Worm (Caenorhabditis elegans) whole organism, L4 larva: ENCODE results near the gene gnrr-2.

Experiments used
- F44E2.7 ChIP-seq: fragments of 200-800 bp; sonication (Bioruptor generic); IDR thresholded peaks from 2 replicates; pipeline ENCODE4 v2.1.2; 2022; ENCODE audit warnings: missing genetic modification characterization, missing compliant biosample characterization
- aha-1 ChIP-seq: fragments of 150-350 bp; peaks from one replicate; lab custom pipeline; 2014; ENCODE audit warnings: missing biosample characterization, missing genetic modification characterization
- aly-2 ChIP-seq: sonication (generic microtip); optimal IDR thresholded peaks from 2 replicates; lab custom pipeline; 2018; ENCODE audit warnings: missing biosample characterization, missing genetic modification characterization
- ceh-20 ChIP-seq: fragments of 200-800 bp; sonication (Bioruptor generic); IDR thresholded peaks from 2 replicates; pipeline ENCODE4 v1.3.6; 2022; ENCODE audit warnings: missing genetic modification reagents, missing genetic modification characterization, missing compliant biosample characterization
- ceh-44 ChIP-seq: fragments of 200-800 bp; sonication (Bioruptor generic); IDR thresholded peaks from 2 replicates; pipeline ENCODE4 v1.3.6; 2022; ENCODE audit warnings: missing genetic modification reagents, missing genetic modification characterization, missing compliant biosample characterization
- cey-2 ChIP-seq: sonication (generic microtip); optimal IDR thresholded peaks from 3 replicates; lab custom pipeline; 2017; ENCODE audit warnings: missing genetic modification characterization, mild to moderate bottlenecking, missing compliant biosample characterization, antibody characterized with exemption, borderline replicate concordance; ENCODE audit not compliant: insufficient read depth
- daf-16 ChIP-seq, 3 experiments: sonication (generic microtip); optimal IDR thresholded peaks; 2 replicates each; lab custom pipeline; 2016 to 2017; ENCODE audit warnings: missing genetic modification characterization in 3 of 3, missing genetic modification reagents in 3 of 3, mild to moderate bottlenecking in 2 of 3, missing compliant biosample characterization in 2 of 3, missing biosample characterization in 1 of 3, moderate library complexity in 1 of 3
- dmd-6 ChIP-seq: fragments of 200-800 bp; sonication (Bioruptor generic); IDR thresholded peaks from 2 replicates; pipeline ENCODE4 v1.3.6; 2022; ENCODE audit warnings: missing genetic modification reagents, missing genetic modification characterization, missing compliant biosample characterization
- egl-27 ChIP-seq: sonication (generic microtip); optimal IDR thresholded peaks from 3 replicates; lab custom pipeline; 2017; ENCODE audit warnings: missing biosample characterization, missing genetic modification reagents, missing genetic modification characterization
- jun-1 ChIP-seq: fragments of 150-350 bp; optimal IDR thresholded peaks from 2 replicates; lab custom pipeline; 2014; ENCODE audit warnings: missing biosample characterization, missing genetic modification reagents, missing genetic modification characterization
- lin-29 ChIP-seq: fragments of 200-800 bp; sonication (Bioruptor generic); IDR thresholded peaks from 2 replicates; pipeline ENCODE4 v1.3.6; 2022; ENCODE audit warnings: missing genetic modification reagents, missing genetic modification characterization, missing compliant biosample characterization
- lsy-2 ChIP-seq, 2 experiments: fragments of 150-350 bp in 1 of 2; sonication (generic microtip) in 1 of 2; optimal IDR thresholded peaks; 2 replicates each; lab custom pipeline; 2014 to 2017; ENCODE audit warnings: missing biosample characterization in 2 of 2, missing genetic modification characterization in 2 of 2
- madf-5 ChIP-seq, 2 experiments: fragments of 200-800 bp; sonication (Bioruptor generic); IDR thresholded peaks; 2 replicates each; pipeline ENCODE4 v1.3.6; 2022; ENCODE audit warnings: missing compliant biosample characterization in 2 of 2, missing genetic modification characterization in 2 of 2
- mdl-1 ChIP-seq, 2 experiments: fragments of 150-350 bp in 1 of 2; sonication (generic microtip) in 1 of 2; optimal IDR thresholded peaks; 2 replicates each; lab custom pipeline; 2014 to 2017; ENCODE audit warnings: missing biosample characterization in 2 of 2, missing genetic modification characterization in 2 of 2
- nhr-10 ChIP-seq: fragments of 150-350 bp; optimal IDR thresholded peaks from 2 replicates; lab custom pipeline; 2014; ENCODE audit warnings: missing biosample characterization, missing genetic modification characterization
- nhr-237 ChIP-seq: sonication (generic microtip); optimal IDR thresholded peaks from 2 replicates; lab custom pipeline; 2017; ENCODE audit warnings: missing biosample characterization, missing genetic modification characterization
- nhr-25 ChIP-seq: sonication (generic microtip); optimal IDR thresholded peaks from 2 replicates; lab custom pipeline; 2017; ENCODE audit warnings: missing genetic modification characterization, mild to moderate bottlenecking, missing compliant biosample characterization, antibody characterized with exemption, moderate library complexity, borderline replicate concordance; ENCODE audit not compliant: insufficient read depth
- nhr-28 ChIP-seq: fragments of 150-350 bp; optimal IDR thresholded peaks from 2 replicates; lab custom pipeline; 2014; ENCODE audit warnings: missing biosample characterization, missing genetic modification characterization
- nhr-76 ChIP-seq: fragments of 150-350 bp; optimal IDR thresholded peaks from 2 replicates; lab custom pipeline; 2014; ENCODE audit warnings: missing biosample characterization, missing genetic modification characterization
- pha-4 ChIP-seq, 2 experiments: fragments of 150-350 bp in 1 of 2; fragments of 200-800 bp in 1 of 2; sonication (Bioruptor generic) in 1 of 2; IDR thresholded peaks in 1 of 2; optimal IDR thresholded peaks in 1 of 2; 2 replicates each; pipeline versions ENCODE4 v1.3.6 to Lab custom; 2014 to 2022; ENCODE audit warnings: missing genetic modification characterization in 2 of 2, missing genetic modification reagents in 2 of 2, missing biosample characterization in 1 of 2, missing compliant biosample characterization in 1 of 2
- pqm-1 ChIP-seq: sonication (generic microtip); optimal IDR thresholded peaks from 2 replicates; lab custom pipeline; 2017; ENCODE audit warnings: missing biosample characterization, missing genetic modification characterization
- rbr-2 ChIP-seq: sonication (generic microtip); optimal IDR thresholded peaks from 2 replicates; lab custom pipeline; 2016; ENCODE audit warnings: missing genotype, missing genetic modification characterization, missing compliant biosample characterization
- spr-1 ChIP-seq: sonication (generic microtip); optimal IDR thresholded peaks from 2 replicates; lab custom pipeline; 2016; ENCODE audit warnings: mild to moderate bottlenecking, missing genetic modification characterization, missing compliant biosample characterization
- spr-3 ChIP-seq: fragments of 200-800 bp; sonication (Bioruptor generic); optimal IDR thresholded peaks from 2 replicates; lab custom pipeline; 2018; ENCODE audit warnings: mild to moderate bottlenecking, missing genetic modification characterization, missing compliant biosample characterization
- tra-1 ChIP-seq: fragments of 200-800 bp; sonication (Bioruptor generic); IDR thresholded peaks from 2 replicates; pipeline ENCODE4 v1.3.6; 2022; ENCODE audit warnings: missing genetic modification reagents, missing genetic modification characterization, missing compliant biosample characterization
- unc-130 ChIP-seq: sonication (generic microtip); optimal IDR thresholded peaks from 2 replicates; lab custom pipeline; 2016; ENCODE audit warnings: missing genetic modification reagents, missing genetic modification characterization, missing compliant biosample characterization
- unc-62 ChIP-seq, 3 experiments: fragments of 150-350 bp in 1 of 3; sonication (generic microtip); optimal IDR thresholded peaks in 2 of 3; peaks in 1 of 3; 1 replicate in 1 of 3; 2 replicates in 2 of 3; lab custom pipeline; 2014 to 2017; ENCODE audit warnings: missing biosample characterization in 3 of 3, missing genetic modification characterization in 3 of 3, missing genetic modification reagents in 3 of 3, missing genotype in 1 of 3
- vab-7 ChIP-seq: fragments of 200-800 bp; sonication (Bioruptor generic); IDR thresholded peaks from 2 replicates; pipeline ENCODE4 v1.3.6; 2022; ENCODE audit warnings: missing genetic modification reagents, missing genetic modification characterization, missing compliant biosample characterization
- zag-1 ChIP-seq: fragments of 150-350 bp; optimal IDR thresholded peaks from 2 replicates; lab custom pipeline; 2014; ENCODE audit warnings: missing biosample characterization, missing genetic modification characterization
- zfp-3 ChIP-seq: fragments of 200-800 bp; sonication (Bioruptor generic); conservative IDR thresholded peaks from 2 replicates; pipeline ENCODE4 v1.3.6; 2022; ENCODE audit warnings: missing genetic modification reagents, missing genetic modification characterization, missing compliant biosample characterization

The gnrr-2 gene

ce11 chrV:14368272-14369052, 40.4 kb upstream of the gnrr-2 start (continued):
- no peak for TF ChIP-seq madf-5 (GFP tag; IDR thresholded peaks at IDR 0.05; lab: Robert Waterston, UW)
- 0 out of 2 replicates have a peak, but pooled peaks have one; percentile 18 for TF ChIP-seq lin-29 (GFP tag; lab: Robert Waterston, UW)
- no peak for TF ChIP-seq nhr-237 (tag; lab: Kevin White, UChicago)
- peak; percentile 95 for TF ChIP-seq pqm-1
- no peak for TF ChIP-seq daf-16 (GFP tag; optimal IDR thresholded peaks at IDR 0.05; lab: Kevin White, UChicago)
- peak; percentile 65 for TF ChIP-seq daf-16 (tag; optimal IDR thresholded peaks at IDR 0.05; lab: Kevin White, UChicago)
- peak; percentile 74 for TF ChIP-seq cey-2 (tag; lab: Kevin White, UChicago)
- TF ChIP-seq dmd-6 (GFP tag; lab: Robert Waterston, UW): peak; percentile 66
- TF ChIP-seq egl-27 (tag; lab: Kevin White, UChicago): no peak
- peak; percentile 58 for TF ChIP-seq rbr-2 (tag; lab: Kevin White, UChicago)
- no peak for TF ChIP-seq aly-2 (tag; lab: Kevin White, UChicago)
- no peak for TF ChIP-seq nhr-76
- no peak for TF ChIP-seq nhr-10 (tag; lab: Kevin White, UChicago)
- TF ChIP-seq jun-1 (tag; lab: Kevin White, UChicago): no peak

- TF ChIP-seq ceh-20: peak; percentile 78
- TF ChIP-seq spr-1: no peak
- TF ChIP-seq rbr-2 (tag; lab: Kevin White, UChicago): peak; percentile 22
- peak in 1 of 2 experiments; percentile 98 for TF ChIP-seq unc-62 (GFP tag; optimal IDR thresholded peaks at IDR 0.05 in 1 of 2; lab: Kevin White, UChicago)
- TF ChIP-seq unc-62 (tag; optimal IDR thresholded peaks at IDR 0.05; lab: Kevin White, UChicago): no peak
- TF ChIP-seq tra-1 (GFP tag; lab: Robert Waterston, UW): peak; percentile 43; the same call in 1 of the 2 replicates
- no peak for TF ChIP-seq unc-130 (GFP tag; lab: Kevin White, UChicago)
- TF ChIP-seq lsy-2 (tag; optimal IDR thresholded peaks at IDR 0.05; lab: Kevin White, UChicago): peak in 1 of 2 experiments; percentile 32
- TF ChIP-seq vab-7: 0 out of 2 replicates have a peak, but pooled peaks have one; percentile 25
- TF ChIP-seq, all 104 proteins: peak for 6
Measured at ce11 chrV:14369412-14369811, 39.5 kb upstream of the gnrr-2 start.

ce11 chrV:14372774-14373173, 36.1 kb upstream of the gnrr-2 start, which contains the start of gene unc-39:
TSS of gene unc-39 (plus strand) at chrV:14373074.
- TF ChIP-seq spr-1: no peak
- no peak for TF ChIP-seq spr-3
- TF ChIP-seq zfp-3 (GFP tag; lab: Robert Waterston, UW): no peak
- TF ChIP-seq ceh-44 (GFP tag; lab: Robert Waterston, UW): no peak
- no peak for TF ChIP-seq aha-1 (tag; lab: Kevin White, UChicago)

- TF ChIP-seq unc-62 (GFP tag; optimal IDR thresholded peaks at IDR 0.05 in 1 of 2; lab: Kevin White, UChicago) (peak in 1 of 2 experiments; percentile 77), unc-62 (tag; optimal IDR thresholded peaks at IDR 0.05; lab: Kevin White, UChicago) (no peak), vab-7 (no peak)
Measured at ce11 chrV:14378052-14378451, 30.8 kb upstream of the gnrr-2 start.

ce11 chrV:14378986-14379385, 29.9 kb upstream of the gnrr-2 start, which contains the start of gene npr-43:
TSS of gene npr-43 (minus strand) at chrV:14379086.
- TF ChIP-seq dmd-6 (GFP tag; lab: Robert Waterston, UW): no peak
- TF ChIP-seq nhr-28 (tag; lab: Kevin White, UChicago): no peak
- peak; percentile 68 for TF ChIP-seq aha-1 (tag; lab: Kevin White, UChicago)
- TF ChIP-seq zag-1: no peak
- no peak for TF ChIP-seq F44E2.7
- TF ChIP-seq mdl-1 (tag; optimal IDR thresholded peaks at IDR 0.05; lab: Kevin White, UChicago): no peak
- TF ChIP-seq pha-4 (GFP tag; IDR thresholded peaks at IDR 0.05; lab: Robert Waterston, UW): no peak
- TF ChIP-seq pha-4 (tag; optimal IDR thresholded peaks at IDR 0.05; lab: Kevin White, UChicago): no peak
- TF ChIP-seq nhr-25 (tag; lab: Kevin White, UChicago): no peak
